Fruit fly (Drosophila melanogaster): ENCODE results near the gene Fas1.
A peak's percentile ranks its signal among the peaks of the same experiment; 100 is the strongest.

The Fas1 gene

DNA sequence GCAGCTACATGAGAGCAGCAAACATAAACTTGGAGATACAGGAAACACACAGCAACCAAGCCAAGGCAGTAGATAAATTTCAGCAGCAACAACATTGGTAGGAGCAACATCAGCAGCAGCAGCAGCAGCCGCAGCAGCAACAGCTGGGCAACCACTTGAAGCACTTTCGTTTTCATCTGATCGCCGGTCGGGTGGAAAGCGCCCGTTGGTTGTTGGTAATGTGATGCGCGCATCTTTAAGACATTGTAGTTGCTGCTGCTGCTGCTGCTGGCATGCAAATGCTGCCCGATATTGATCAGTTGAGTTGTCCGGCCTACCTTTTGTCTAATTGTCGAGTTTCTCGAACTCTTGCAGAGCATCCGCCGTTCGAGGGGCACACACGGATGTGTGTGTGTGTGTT is 33.6 kb upstream of the Fas1 start:
- TF ChIP-seq usp (GFP tag; optimal IDR thresholded peaks at IDR 0.05) (no peak), Dfd (GFP tag; optimal IDR thresholded peaks at IDR 0.05) (peak; percentile 73), Myc (optimal IDR thresholded peaks at IDR 0.05) (no peak), Rel (GFP tag; optimal IDR thresholded peaks at IDR 0.05) (no peak), Rel (tag; optimal IDR thresholded peaks at IDR 0.05) (no peak), Hr83 (GFP tag; optimal IDR thresholded peaks at IDR 0.05; ENCODE audit: poor library complexity, severe bottlenecking) (no peak)

DNA sequence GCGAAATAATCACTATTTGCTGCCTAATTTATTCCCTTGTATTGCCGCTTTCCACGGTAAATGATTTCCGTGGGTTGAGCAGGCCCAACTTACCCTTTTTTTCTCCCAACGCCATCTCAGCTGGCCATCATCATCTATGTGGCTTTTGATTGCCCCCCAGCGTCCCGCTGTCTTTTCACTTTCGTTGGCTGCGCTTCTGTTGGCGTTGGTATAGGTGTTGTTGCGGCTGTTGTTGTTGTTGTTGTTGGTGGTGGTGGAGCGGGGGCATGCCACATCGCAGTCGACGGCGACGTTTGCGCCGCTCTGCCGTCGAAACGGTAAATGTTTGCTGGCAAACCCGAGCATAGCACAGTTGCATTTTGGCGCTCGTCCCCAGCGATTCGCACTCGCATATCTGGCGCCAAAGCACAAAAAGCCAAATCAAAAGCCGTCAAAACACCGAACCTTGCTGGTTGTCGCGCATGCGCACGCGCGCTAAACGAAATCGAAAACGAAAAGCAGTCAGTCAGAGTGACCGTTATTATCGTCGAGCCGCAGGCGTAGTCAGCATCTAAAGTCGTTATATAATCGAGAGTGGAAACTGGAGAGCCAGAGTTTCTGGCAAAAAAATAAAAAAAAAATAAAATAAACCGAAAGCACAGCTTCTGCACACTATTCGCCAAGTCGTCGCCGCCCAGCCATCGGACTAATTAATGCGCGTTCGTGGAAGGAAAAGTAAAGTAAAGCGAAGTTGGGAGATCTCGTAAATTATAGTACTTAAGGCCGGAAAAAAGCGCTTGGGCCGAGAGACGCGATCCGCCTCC is 30.8 kb upstream of the Fas1 start, which contains the start of gene CG14892:
CG14892 (plus strand) TSS at position 359 of the 803 bp plus-strand sequence.
- TF ChIP-seq brk (GFP tag; optimal IDR thresholded peaks at IDR 0.05): no peak
- peak; percentile 11 for TF ChIP-seq pan (optimal IDR thresholded peaks at IDR 0.05)
- TF ChIP-seq CrebA (GFP tag; optimal IDR thresholded peaks at IDR 0.05; ENCODE audit: borderline replicate concordance): no peak
- TF ChIP-seq dmrt93B (GFP tag; optimal IDR thresholded peaks at IDR 0.05): no peak
- no peak for TF ChIP-seq GATAd (GFP tag; optimal IDR thresholded peaks at IDR 0.05)
- no peak for TF ChIP-seq psq (GFP tag; optimal IDR thresholded peaks at IDR 0.05)
- TF ChIP-seq Dif (GFP tag; optimal IDR thresholded peaks at IDR 0.05; ENCODE audit: partially characterized antibody): no peak

DNA sequence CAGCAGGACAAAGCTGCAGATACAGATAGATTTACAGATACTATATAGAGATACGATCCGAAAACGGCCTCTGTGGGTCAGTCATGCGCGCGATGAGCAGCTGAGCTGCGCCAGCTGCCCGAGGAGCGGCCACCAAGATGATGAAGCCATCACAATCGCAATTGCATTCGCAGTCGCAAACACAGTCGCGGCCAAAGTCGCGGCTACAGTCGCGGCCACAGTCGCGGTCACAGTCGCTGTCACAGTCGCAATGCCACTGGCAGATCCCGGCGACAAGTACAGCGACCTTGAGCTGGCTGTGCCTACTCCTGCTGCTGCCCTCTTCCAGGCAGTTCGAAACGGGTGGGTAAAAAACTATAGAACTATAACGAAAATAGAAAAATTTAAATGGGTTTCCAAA is 30.1 kb upstream of the Fas1 start:
- TF ChIP-seq woc (GFP tag; optimal IDR thresholded peaks at IDR 0.05) (no peak), brk (GFP tag; optimal IDR thresholded peaks at IDR 0.05) (no peak)

DNA sequence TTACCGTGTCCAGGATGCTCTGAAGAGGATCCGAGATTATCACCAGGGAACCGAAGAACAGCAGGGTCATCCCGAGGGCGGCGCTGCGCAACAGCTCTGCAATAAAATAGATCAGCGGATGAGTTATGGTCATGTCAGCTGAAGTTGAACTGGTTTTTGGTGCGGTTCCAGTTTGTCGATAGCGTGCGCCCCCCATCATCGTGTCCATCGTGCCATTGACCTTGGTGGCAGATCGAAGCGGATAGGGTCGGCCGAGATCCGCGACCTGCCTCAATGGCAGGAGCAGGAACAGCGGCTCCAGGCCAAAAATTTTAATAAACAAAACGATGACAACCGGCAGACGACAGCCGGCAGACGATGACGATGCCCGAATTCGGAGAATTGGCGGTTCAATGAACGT is 25.4 kb upstream of the Fas1 start:
- no peak for TF ChIP-seq Myc (optimal IDR thresholded peaks at IDR 0.05)
- TF ChIP-seq Vsx2 (GFP tag; optimal IDR thresholded peaks at IDR 0.05; ENCODE audit: partially characterized antibody): no peak
- TF ChIP-seq dl (GFP tag; optimal IDR thresholded peaks at IDR 0.05; ENCODE audit: insufficient read depth in 1 of 2, partially characterized antibody in 2 of 2): no peak
- no peak for TF ChIP-seq pan (optimal IDR thresholded peaks at IDR 0.05)
- no peak for TF ChIP-seq sv (GFP tag; optimal IDR thresholded peaks at IDR 0.05)
- TF ChIP-seq woc (GFP tag; optimal IDR thresholded peaks at IDR 0.05): no peak
- TF ChIP-seq brk (GFP tag; optimal IDR thresholded peaks at IDR 0.05): no peak
- TF ChIP-seq sage (GFP tag; optimal IDR thresholded peaks at IDR 0.05): no peak

DNA sequence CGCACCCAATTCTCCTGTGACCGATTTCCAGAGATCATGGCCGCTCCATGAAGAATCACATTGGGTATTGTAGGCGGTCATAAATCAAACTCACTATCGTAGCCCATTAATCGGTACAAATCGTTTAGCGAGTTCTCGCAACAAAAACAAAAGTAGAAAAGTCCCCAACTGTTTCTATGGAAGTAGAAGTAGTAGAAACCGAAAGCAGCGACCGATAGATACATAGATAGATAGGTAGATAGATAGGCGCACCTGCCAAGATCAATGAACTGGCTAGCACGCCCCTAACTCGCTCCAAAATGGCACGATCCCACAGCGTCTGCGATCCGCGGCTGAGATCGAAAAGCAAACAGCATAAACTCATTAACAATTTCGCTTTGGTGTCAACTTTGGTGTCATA is 24.3 kb upstream of the Fas1 start:
- TF ChIP-seq dsf (GFP tag; optimal IDR thresholded peaks at IDR 0.05; ENCODE audit: borderline replicate concordance) (no peak), Sp1 (GFP tag; optimal IDR thresholded peaks at IDR 0.05) (no peak)

DNA sequence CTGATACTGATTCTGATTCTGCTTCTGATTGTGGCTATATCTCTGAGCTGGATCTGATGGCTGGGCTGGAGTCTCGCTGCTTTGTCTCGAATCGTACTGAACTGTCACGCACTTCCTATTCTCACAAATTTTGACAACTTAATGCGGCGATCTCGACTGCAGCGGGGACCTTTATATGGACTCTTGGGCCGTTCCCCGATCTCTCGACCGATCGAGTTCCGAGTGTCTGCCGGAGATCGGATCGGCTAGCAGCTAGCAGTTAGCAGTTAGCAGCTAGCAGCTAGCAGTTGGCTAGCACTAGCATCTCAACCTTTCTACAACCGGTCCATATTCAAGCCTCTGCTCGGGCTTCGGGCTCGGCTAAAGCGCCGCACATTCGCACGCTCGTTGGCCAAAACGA is 20.3 kb upstream of the Fas1 start, which contains the start of gene CG10345:
CG10345 (minus strand) TSS at position 147 of the 400 bp plus-strand sequence.
- TF ChIP-seq Dif (GFP tag; optimal IDR thresholded peaks at IDR 0.05; ENCODE audit: partially characterized antibody): no peak
- TF ChIP-seq dmrt93B (GFP tag; optimal IDR thresholded peaks at IDR 0.05): no peak
- TF ChIP-seq Vsx2 (GFP tag; optimal IDR thresholded peaks at IDR 0.05; ENCODE audit: partially characterized antibody): no peak
- TF ChIP-seq Hr78 (GFP tag; optimal IDR thresholded peaks at IDR 0.05): no peak
- TF ChIP-seq OdsH (GFP tag; optimal IDR thresholded peaks at IDR 0.05): no peak
- no peak for TF ChIP-seq woc (GFP tag; optimal IDR thresholded peaks at IDR 0.05)
- TF ChIP-seq Hr83 (GFP tag; optimal IDR thresholded peaks at IDR 0.05; ENCODE audit: poor library complexity, severe bottlenecking): no peak
- TF ChIP-seq GATAd (GFP tag; optimal IDR thresholded peaks at IDR 0.05): no peak
- TF ChIP-seq Mio (GFP tag; optimal IDR thresholded peaks at IDR 0.05): no peak
- TF ChIP-seq Myc (optimal IDR thresholded peaks at IDR 0.05): no peak
- TF ChIP-seq dl (GFP tag; optimal IDR thresholded peaks at IDR 0.05; ENCODE audit: insufficient read depth in 1 of 2, partially characterized antibody in 2 of 2): no peak
- TF ChIP-seq Sp1 (GFP tag; optimal IDR thresholded peaks at IDR 0.05): no peak
- no peak for TF ChIP-seq usp (GFP tag; optimal IDR thresholded peaks at IDR 0.05)

dm6 chr3R:16605929-16606328 is 19.1 kb upstream of the Fas1 start:
- no peak for TF ChIP-seq Rel (GFP tag; optimal IDR thresholded peaks at IDR 0.05)
- TF ChIP-seq Rel (tag; optimal IDR thresholded peaks at IDR 0.05): no peak
- no peak for TF ChIP-seq woc (GFP tag; optimal IDR thresholded peaks at IDR 0.05)
- TF ChIP-seq Abd-B (GFP tag; optimal IDR thresholded peaks at IDR 0.05): no peak
- no peak for TF ChIP-seq Jra (GFP tag; optimal IDR thresholded peaks at IDR 0.05)
- no peak for TF ChIP-seq dl (GFP tag; optimal IDR thresholded peaks at IDR 0.05; ENCODE audit: insufficient read depth in 1 of 2, partially characterized antibody in 2 of 2)
